Fruit fly (Drosophila melanogaster) whole organism, embryonic: ENCODE data around the gene sau.

Experiments used
- Awh ChIP-seq: fragments of 200-800 bp; sonication (Bioruptor generic); IDR thresholded peaks from 2 replicates; pipeline ENCODE4, ENCODE4 v1.3.6; 2022; ENCODE audit warnings: missing biosample characterization, missing genetic modification characterization
- CG10147 ChIP-seq: fragments of 200-800 bp; sonication (Bioruptor generic); optimal IDR thresholded peaks from 2 replicates; lab custom pipeline; 2019; ENCODE audit warnings: missing biosample characterization, mild to moderate bottlenecking, missing genetic modification characterization, moderate library complexity
- CG10321 ChIP-seq: fragments of 200-800 bp; sonication (Bioruptor generic); IDR thresholded peaks from 2 replicates; pipeline ENCODE4 v1.3.6; 2022; ENCODE audit warnings: missing biosample characterization, missing genetic modification characterization
- CG10565 ChIP-seq: fragments of 200-800 bp; sonication (Bioruptor generic); optimal IDR thresholded peaks from 3 replicates; lab custom pipeline; 2016; ENCODE audit warnings: missing biosample characterization, mild to moderate bottlenecking, missing genetic modification characterization
- CG11695 ChIP-seq: fragments of 200-800 bp; sonication (Bioruptor generic); IDR thresholded peaks from 3 replicates; pipeline ENCODE4 v1.3.6; 2022; ENCODE audit warnings: missing biosample characterization, missing genetic modification characterization
- CG11723 ChIP-seq: fragments of 200-800 bp; sonication (Bioruptor generic); optimal IDR thresholded peaks from 2 replicates; lab custom pipeline; 2017; ENCODE audit warnings: missing biosample characterization, mild to moderate bottlenecking, missing genetic modification characterization
- CG12155 ChIP-seq: fragments of 200-800 bp; sonication (Bioruptor generic); optimal IDR thresholded peaks from 3 replicates; lab custom pipeline; 2016; ENCODE audit warnings: missing biosample characterization, missing genetic modification characterization
- CG14710 ChIP-seq: fragments of 200-800 bp; sonication (Bioruptor generic); optimal IDR thresholded peaks from 3 replicates; lab custom pipeline; 2019; ENCODE audit warnings: missing biosample characterization, mild to moderate bottlenecking, missing genetic modification characterization, moderate library complexity
- CG15601 ChIP-seq: fragments of 200-800 bp; sonication (Bioruptor generic); optimal IDR thresholded peaks from 3 replicates; lab custom pipeline; 2019; ENCODE audit warnings: missing biosample characterization, mild to moderate bottlenecking, missing genetic modification characterization, moderate library complexity
- CG1603 ChIP-seq: fragments of 200-800 bp; sonication (Bioruptor generic); optimal IDR thresholded peaks from 2 replicates; lab custom pipeline; 2019; ENCODE audit warnings: missing biosample characterization, mild to moderate bottlenecking, missing genetic modification characterization, moderate library complexity
- CG16813 ChIP-seq: fragments of 200-800 bp; sonication (Bioruptor generic); IDR thresholded peaks from 3 replicates; pipeline ENCODE4 v1.3.6; 2022; ENCODE audit warnings: missing biosample characterization, missing genetic modification characterization; ENCODE audit not compliant: partially characterized antibody
- CG17328 ChIP-seq: fragments of 200-800 bp; sonication (Bioruptor generic); IDR thresholded peaks from 2 replicates; pipeline ENCODE4 v1.3.6; 2022; ENCODE audit warnings: missing biosample characterization, missing genetic modification characterization
- CG17568 ChIP-seq: fragments of 200-800 bp; sonication (Bioruptor generic); optimal IDR thresholded peaks from 2 replicates; lab custom pipeline; 2018; ENCODE audit warnings: missing biosample characterization, mild to moderate bottlenecking, missing genetic modification characterization, moderate library complexity
- CG18764 ChIP-seq: fragments of 200-800 bp; sonication (Bioruptor generic); optimal IDR thresholded peaks from 3 replicates; lab custom pipeline; 2016; ENCODE audit warnings: missing biosample characterization, missing genetic modification characterization
- CG2129 ChIP-seq: fragments of 200-800 bp; sonication (Bioruptor generic); IDR thresholded peaks from 2 replicates; pipeline ENCODE4 v1.3.6; 2022; ENCODE audit warnings: missing biosample characterization, missing genetic modification characterization; ENCODE audit not compliant: partially characterized antibody
- CG30020 ChIP-seq: fragments of 200-800 bp; optimal IDR thresholded peaks from 2 replicates; lab custom pipeline; 2019; ENCODE audit warnings: missing biosample characterization, mild to moderate bottlenecking, missing genetic modification characterization, moderate library complexity
- CG34224 ChIP-seq: fragments of 200-800 bp; sonication (Bioruptor generic); IDR thresholded peaks from 3 replicates; pipeline ENCODE4 v1.3.6; 2022; ENCODE audit warnings: missing biosample characterization, missing genetic modification characterization; ENCODE audit not compliant: partially characterized antibody
- CG3838 ChIP-seq: fragments of 200-800 bp; sonication (Bioruptor generic); optimal IDR thresholded peaks from 3 replicates; lab custom pipeline; 2016; ENCODE audit warnings: missing biosample characterization, missing genetic modification characterization
- CG7786 ChIP-seq: fragments of 200-800 bp; sonication (Bioruptor generic); optimal IDR thresholded peaks from 2 replicates; lab custom pipeline; 2016; ENCODE audit warnings: missing biosample characterization, missing genetic modification characterization
- CG8359 ChIP-seq: fragments of 200-800 bp; sonication (Bioruptor generic); optimal IDR thresholded peaks from 2 replicates; lab custom pipeline; 2017; ENCODE audit warnings: missing biosample characterization, mild to moderate bottlenecking, missing genetic modification characterization, borderline replicate concordance
- CG8478 ChIP-seq: fragments of >200 bp; optimal IDR thresholded peaks from 2 replicates; lab custom pipeline; 2018
- CG9437 ChIP-seq: fragments of 200-800 bp; sonication (Bioruptor generic); optimal IDR thresholded peaks from 2 replicates; lab custom pipeline; 2018; ENCODE audit warnings: missing biosample characterization, mild to moderate bottlenecking, missing genetic modification characterization
- D19B ChIP-seq: fragments of 200-800 bp; sonication (Bioruptor generic); optimal IDR thresholded peaks from 2 replicates; lab custom pipeline; 2017; ENCODE audit warnings: missing biosample characterization, mild to moderate bottlenecking, missing genetic modification characterization
- Doc2 ChIP-seq: fragments of 200-800 bp; sonication (Bioruptor generic); IDR thresholded peaks from 2 replicates; pipeline ENCODE4 v1.3.6; 2022; ENCODE audit warnings: missing biosample characterization, missing genetic modification characterization
- Dp ChIP-seq: fragments of 200-800 bp; sonication (Bioruptor generic); optimal IDR thresholded peaks from 2 replicates; lab custom pipeline; 2018; ENCODE audit warnings: missing biosample characterization, mild to moderate bottlenecking, missing genetic modification characterization, moderate library complexity
- GATAe ChIP-seq: fragments of 200-800 bp; sonication (Bioruptor generic); conservative IDR thresholded peaks from 2 replicates; pipeline ENCODE4 v1.3.6; 2022; ENCODE audit warnings: missing biosample characterization, missing genetic modification characterization
- Gsc ChIP-seq: fragments of 200-800 bp; sonication (Bioruptor generic); IDR thresholded peaks from 2 replicates; pipeline ENCODE4 v1.3.6; 2022; ENCODE audit warnings: missing biosample characterization, missing genetic modification characterization
- HLH3B ChIP-seq: fragments of 200-800 bp; sonication (Bioruptor generic); IDR thresholded peaks from 2 replicates; pipeline ENCODE4 v1.3.6; 2022; ENCODE audit warnings: missing biosample characterization, missing genetic modification characterization
- HmgZ ChIP-seq: fragments of 200-800 bp; sonication (Bioruptor generic); optimal IDR thresholded peaks from 2 replicates; lab custom pipeline; 2018; ENCODE audit warnings: missing biosample characterization, mild to moderate bottlenecking, missing genetic modification characterization
- Lpt ChIP-seq: fragments of >200 bp; optimal IDR thresholded peaks from 2 replicates; lab custom pipeline; 2018; ENCODE audit warnings: missing biosample characterization, missing genetic modification characterization
- NfI ChIP-seq: fragments of 200-800 bp; sonication (Bioruptor generic); optimal IDR thresholded peaks from 3 replicates; lab custom pipeline; 2018; ENCODE audit warnings: missing biosample characterization, mild to moderate bottlenecking, missing genetic modification characterization, moderate library complexity
- Rx ChIP-seq: fragments of 200-800 bp; sonication (Bioruptor generic); IDR thresholded peaks from 2 replicates; pipeline ENCODE4 v1.3.6; 2022; ENCODE audit warnings: missing biosample characterization, missing genetic modification characterization
- Scr ChIP-seq: fragments of 200-800 bp; sonication (Bioruptor generic); IDR thresholded peaks from 2 replicates; pipeline ENCODE4 v1.3.6; 2022; ENCODE audit warnings: missing biosample characterization, missing genetic modification characterization; ENCODE audit not compliant: partially characterized antibody
- Sin3A ChIP-seq: fragments of >200 bp; optimal IDR thresholded peaks from 2 replicates; lab custom pipeline; 2018
- ac ChIP-seq: fragments of 200-800 bp; sonication (Bioruptor generic); optimal IDR thresholded peaks from 3 replicates; lab custom pipeline; 2017; ENCODE audit warnings: missing biosample characterization, mild to moderate bottlenecking, missing genetic modification characterization
- ato ChIP-seq: fragments of 200-800 bp; sonication (Bioruptor generic); IDR thresholded peaks from 2 replicates; pipeline ENCODE4 v1.3.6; 2022; ENCODE audit warnings: missing biosample characterization, missing genetic modification characterization; ENCODE audit not compliant: partially characterized antibody
- cad ChIP-seq: fragments of >200 bp; optimal IDR thresholded peaks from 2 replicates; lab custom pipeline; 2017; ENCODE audit warnings: missing biosample characterization, missing genetic modification characterization
- cas ChIP-seq: fragments of 200-800 bp; sonication (Bioruptor generic); IDR thresholded peaks from 2 replicates; pipeline ENCODE4 v1.3.6; 2022; ENCODE audit warnings: missing biosample characterization, missing genetic modification characterization
- chif ChIP-seq, 2 experiments: fragments of 200-800 bp; sonication (Bioruptor generic); optimal IDR thresholded peaks; 3 replicates each; lab custom pipeline; 2016; ENCODE audit warnings: missing biosample characterization in 2 of 2, missing genetic modification characterization in 2 of 2
- fd102C ChIP-seq: fragments of 200-800 bp; sonication (Bioruptor generic); optimal IDR thresholded peaks from 2 replicates; lab custom pipeline; 2018; ENCODE audit warnings: missing biosample characterization, mild to moderate bottlenecking, missing genetic modification characterization, moderate library complexity
- fu2 ChIP-seq: fragments of 200-800 bp; sonication (Bioruptor generic); optimal IDR thresholded peaks from 2 replicates; lab custom pipeline; 2016; ENCODE audit warnings: missing biosample characterization, missing genetic modification characterization
- gem ChIP-seq: fragments of 200-800 bp; sonication (Bioruptor generic); optimal IDR thresholded peaks from 2 replicates; lab custom pipeline; 2019; ENCODE audit warnings: missing biosample characterization, mild to moderate bottlenecking, missing genetic modification characterization, moderate library complexity
- grau ChIP-seq: fragments of 200-800 bp; optimal IDR thresholded peaks from 3 replicates; lab custom pipeline; 2019; ENCODE audit warnings: missing biosample characterization, mild to moderate bottlenecking, missing genetic modification characterization, moderate library complexity
- inv ChIP-seq: fragments of 200-800 bp; sonication (Bioruptor generic); IDR thresholded peaks from 2 replicates; pipeline ENCODE4 v1.3.6; 2022; ENCODE audit warnings: missing biosample characterization, missing genetic modification characterization; ENCODE audit not compliant: partially characterized antibody
- jumu ChIP-seq: fragments of 200-800 bp; sonication (Bioruptor generic); optimal IDR thresholded peaks from 3 replicates; lab custom pipeline; 2016; ENCODE audit warnings: missing biosample characterization, missing genetic modification characterization
- peb ChIP-seq: fragments of 200-800 bp; sonication (Bioruptor generic); IDR thresholded peaks from 2 replicates; pipeline ENCODE4 v1.3.6; 2022; ENCODE audit warnings: missing biosample characterization, missing genetic modification characterization
- pita ChIP-seq: fragments of 200-800 bp; sonication (Bioruptor generic); optimal IDR thresholded peaks from 2 replicates; lab custom pipeline; 2017; ENCODE audit warnings: missing biosample characterization, mild to moderate bottlenecking, missing genetic modification characterization
- pros ChIP-seq: fragments of 200-800 bp; sonication (Bioruptor generic); optimal IDR thresholded peaks from 3 replicates; lab custom pipeline; 2019; ENCODE audit warnings: missing biosample characterization, mild to moderate bottlenecking, missing genetic modification characterization, moderate library complexity
- rib ChIP-seq: fragments of 200-800 bp; sonication (Bioruptor generic); IDR thresholded peaks from 2 replicates; pipeline ENCODE4 v1.3.6; 2022; ENCODE audit warnings: missing biosample characterization, missing genetic modification characterization
- sima ChIP-seq: fragments of 200-800 bp; sonication (Bioruptor generic); optimal IDR thresholded peaks from 2 replicates; lab custom pipeline; 2016; ENCODE audit warnings: missing biosample characterization, missing genetic modification characterization

Gene sau

DNA sequence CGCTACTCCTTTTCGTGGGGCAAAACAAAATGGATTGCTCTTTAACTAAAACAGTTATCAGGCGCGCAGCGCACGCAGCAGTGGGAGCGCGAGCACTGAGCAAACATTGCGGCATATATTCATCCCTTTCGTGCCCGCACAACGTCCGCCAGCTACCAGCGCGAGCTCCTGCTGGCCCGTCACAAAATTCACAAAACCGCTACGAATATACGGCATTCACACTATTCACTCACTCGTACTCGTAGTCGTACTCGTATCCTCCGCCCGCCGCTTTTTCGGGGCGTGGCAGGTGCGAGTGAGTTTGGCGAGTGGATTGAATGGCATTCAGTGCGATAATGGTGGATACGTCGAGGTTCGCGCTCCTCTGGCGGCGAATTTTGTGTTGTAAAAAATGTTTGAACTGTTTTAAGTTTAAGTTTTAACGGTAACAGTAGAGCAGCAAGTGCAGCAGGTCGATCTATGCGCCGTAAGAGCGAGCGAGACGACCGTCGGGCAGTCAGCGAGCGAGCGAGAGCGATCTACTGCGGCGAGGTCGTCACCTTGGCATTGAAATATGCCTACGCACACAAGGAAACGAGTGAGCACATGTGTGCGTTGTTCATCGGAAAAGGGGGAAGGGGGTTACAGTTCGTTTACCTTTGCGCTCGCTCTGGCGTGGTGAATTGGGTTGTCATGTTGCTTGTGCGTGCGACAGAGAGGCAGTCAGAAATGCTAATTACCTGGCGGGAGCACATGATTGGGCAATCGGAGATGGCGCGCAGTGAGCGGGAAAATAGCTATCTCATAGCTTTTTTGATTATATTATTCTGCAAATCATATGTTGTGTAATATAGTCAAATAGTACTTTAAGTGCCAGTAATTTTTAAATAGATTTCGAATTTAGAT, 29.3 kb upstream of the sau start (continued):
- TF ChIP-seq Scr = no peak
- no peak for TF ChIP-seq pita (GFP tag; lab: Kevin White, UChicago)
- no peak for TF ChIP-seq rib (GFP tag; lab: Robert Waterston, UW)
- TF ChIP-seq sima = no peak
- no peak for TF ChIP-seq fu2 (GFP tag; lab: Kevin White, UChicago)
- no peak for TF ChIP-seq GATAe (GFP tag; lab: Robert Waterston, UW)
- no peak for TF ChIP-seq Doc2 (GFP tag; lab: Robert Waterston, UW)
- no peak for TF ChIP-seq CG10321
- peak; percentile 55 for TF ChIP-seq D19B (GFP tag; lab: Kevin White, UChicago)
- TF ChIP-seq CG30020 (tag; lab: Kevin White, UChicago) = no peak
- TF ChIP-seq Dp (GFP tag; lab: Kevin White, UChicago) = peak; percentile 31
- TF ChIP-seq CG12155 (GFP tag; lab: Kevin White, UChicago) = peak; percentile 97
- TF ChIP-seq CG8478 (lab: Kevin White, UChicago) = peak; percentile 94
- TF ChIP-seq ato (GFP tag; lab: Robert Waterston, UW) = no peak
- TF ChIP-seq pros = peak; percentile 91
- peak; percentile 64 for TF ChIP-seq CG15601 (tag; lab: Kevin White, UChicago)
- no peak for TF ChIP-seq CG11695
- peak; percentile 54 for TF ChIP-seq NfI (GFP tag; lab: Kevin White, UChicago)
- no peak for TF ChIP-seq Rx (GFP tag; lab: Robert Waterston, UW)
- no peak for TF ChIP-seq CG2129 (GFP tag; lab: Robert Waterston, UW)
- no peak for TF ChIP-seq cad (GFP tag; lab: Kevin White, UChicago)
- peak; percentile 38 for TF ChIP-seq CG14710
- TF ChIP-seq CG16813 (GFP tag; lab: Robert Waterston, UW) = no peak
- no peak for TF ChIP-seq Awh (GFP tag; lab: Robert Waterston, UW)
- no peak for TF ChIP-seq CG17568
- TF ChIP-seq CG34224 = no peak
- peak; percentile 14 for TF ChIP-seq CG11723
- TF ChIP-seq jumu (GFP tag; lab: Kevin White, UChicago) = no peak
- TF ChIP-seq fd102C (GFP tag; lab: Kevin White, UChicago) = no peak
- TF ChIP-seq grau (tag; lab: Kevin White, UChicago) = peak; percentile 68
- peak; percentile 4 for TF ChIP-seq CG18764 (GFP tag; lab: Kevin White, UChicago)
- peak; percentile 1 for TF ChIP-seq CG9437 (GFP tag; lab: Kevin White, UChicago)
- TF ChIP-seq CG3838 (GFP tag; lab: Kevin White, UChicago) = peak; percentile 100
- TF ChIP-seq HmgZ (tag; lab: Kevin White, UChicago) = peak; percentile 86
- no peak for TF ChIP-seq CG10565 (GFP tag; lab: Kevin White, UChicago)
- TF ChIP-seq chif (GFP tag; optimal IDR thresholded peaks at IDR 0.05; lab: Kevin White, UChicago) = peak; percentile 9 to 10
- TF ChIP-seq CG7786 (GFP tag; lab: Kevin White, UChicago) = peak; percentile 27
- peak; percentile 32 for TF ChIP-seq Lpt
- TF ChIP-seq inv (GFP tag; lab: Robert Waterston, UW) = no peak
- TF ChIP-seq HLH3B (GFP tag; lab: Robert Waterston, UW) = no peak
- peak; percentile 26 for TF ChIP-seq CG10147 (GFP tag; lab: Kevin White, UChicago)
- peak; percentile 77 for TF ChIP-seq gem (tag; lab: Kevin White, UChicago)
- no peak for TF ChIP-seq cas
- peak; percentile 52 for TF ChIP-seq CG1603
- TF ChIP-seq CG17328 (GFP tag; lab: Robert Waterston, UW) = no peak
- TF ChIP-seq Sin3A (lab: Kevin White, UChicago) = no peak
- no peak for TF ChIP-seq peb (GFP tag; lab: Robert Waterston, UW)
- peak; percentile 13 for TF ChIP-seq CG8359
- TF ChIP-seq Gsc (GFP tag; lab: Robert Waterston, UW) = no peak
- TF ChIP-seq ac (GFP tag; lab: Kevin White, UChicago) = peak; percentile 39
